Fruit fly (Drosophila melanogaster) whole organism, embryonic: Measurements from ENCODE around the gene Nlg4.

Experiments used
- Atf3 ChIP-seq: fragments of 200-800 bp; sonication (Bioruptor generic); optimal IDR thresholded peaks from 3 replicates; lab custom pipeline; 2016; ENCODE audit warnings: missing biosample characterization, missing genetic modification characterization
- Atf6 ChIP-seq: fragments of 200-800 bp; sonication (Bioruptor generic); IDR thresholded peaks from 2 replicates; pipeline ENCODE4 v1.3.6; 2022; ENCODE audit warnings: missing biosample characterization, missing genetic modification characterization
- B-H1 ChIP-seq: fragments of 200-800 bp; sonication (Bioruptor generic); IDR thresholded peaks from 3 replicates; pipeline ENCODE4 v1.3.6; 2022; ENCODE audit warnings: missing biosample characterization, missing genetic modification characterization
- Blimp-1 ChIP-seq: fragments of 200-800 bp; sonication (Bioruptor generic); optimal IDR thresholded peaks from 3 replicates; lab custom pipeline; 2018; ENCODE audit warnings: missing biosample characterization, missing genetic modification characterization, mild to moderate bottlenecking, moderate library complexity, missing genetic modification reagents
- CG10366 ChIP-seq: fragments of 200-800 bp; sonication (Bioruptor generic); IDR thresholded peaks from 2 replicates; pipeline ENCODE4 v1.3.6; 2022; ENCODE audit warnings: missing biosample characterization, missing genetic modification characterization
- CG10565 ChIP-seq: fragments of 200-800 bp; sonication (Bioruptor generic); optimal IDR thresholded peaks from 3 replicates; lab custom pipeline; 2016; ENCODE audit warnings: missing biosample characterization, mild to moderate bottlenecking, missing genetic modification characterization
- CG15269 ChIP-seq: fragments of 200-800 bp; sonication (Bioruptor generic); optimal IDR thresholded peaks from 2 replicates; lab custom pipeline; 2018; ENCODE audit warnings: missing biosample characterization, mild to moderate bottlenecking, missing genetic modification characterization, moderate library complexity
- CG17829 ChIP-seq: fragments of 200-800 bp; optimal IDR thresholded peaks from 2 replicates; lab custom pipeline; 2019; ENCODE audit warnings: missing biosample characterization, mild to moderate bottlenecking, missing genetic modification characterization, moderate library complexity
- CG1792 ChIP-seq: fragments of 200-800 bp; sonication (Bioruptor generic); optimal IDR thresholded peaks from 2 replicates; lab custom pipeline; 2016; ENCODE audit warnings: missing biosample characterization, missing genetic modification characterization
- CG2712 ChIP-seq: fragments of 200-800 bp; optimal IDR thresholded peaks from 3 replicates; lab custom pipeline; 2019; ENCODE audit warnings: missing biosample characterization, mild to moderate bottlenecking, missing genetic modification characterization, moderate library complexity
- CG33213 ChIP-seq: fragments of 200-800 bp; sonication (Bioruptor generic); optimal IDR thresholded peaks from 3 replicates; lab custom pipeline; 2016; ENCODE audit warnings: missing biosample characterization, missing genetic modification characterization
- CG3407 ChIP-seq: fragments of 200-800 bp; sonication (Bioruptor generic); optimal IDR thresholded peaks from 2 replicates; lab custom pipeline; 2018; ENCODE audit warnings: missing biosample characterization, mild to moderate bottlenecking, missing genetic modification characterization
- CG3838 ChIP-seq: fragments of 200-800 bp; sonication (Bioruptor generic); optimal IDR thresholded peaks from 3 replicates; lab custom pipeline; 2016; ENCODE audit warnings: missing biosample characterization, missing genetic modification characterization
- CG3995 ChIP-seq: fragments of 200-800 bp; sonication (Bioruptor generic); optimal IDR thresholded peaks from 3 replicates; lab custom pipeline; 2016; ENCODE audit warnings: missing biosample characterization, missing genetic modification characterization
- CG4730 ChIP-seq: fragments of 200-800 bp; sonication (Bioruptor generic); IDR thresholded peaks from 2 replicates; pipeline ENCODE4 v1.3.6; 2022; ENCODE audit warnings: missing biosample characterization, missing genetic modification characterization
- CG4820 ChIP-seq: fragments of 200-800 bp; sonication (Bioruptor generic); optimal IDR thresholded peaks from 3 replicates; lab custom pipeline; 2016; ENCODE audit warnings: missing biosample characterization, missing genetic modification characterization
- CG7271 ChIP-seq: fragments of 200-800 bp; sonication (Bioruptor generic); optimal IDR thresholded peaks from 2 replicates; lab custom pipeline; 2018; ENCODE audit warnings: missing biosample characterization, mild to moderate bottlenecking, missing genetic modification characterization, moderate library complexity
- CG7987 ChIP-seq: fragments of 200-800 bp; sonication (Bioruptor generic); optimal IDR thresholded peaks from 2 replicates; lab custom pipeline; 2018; ENCODE audit warnings: missing biosample characterization, mild to moderate bottlenecking, missing genetic modification characterization, moderate library complexity
- Dll ChIP-seq: fragments of 200-800 bp; sonication (Bioruptor generic); IDR thresholded peaks from 4 replicates; pipeline ENCODE4 v1.3.6; 2022; ENCODE audit warnings: missing biosample characterization, missing genetic modification characterization; ENCODE audit not compliant: partially characterized antibody
- Doc2 ChIP-seq: fragments of 200-800 bp; sonication (Bioruptor generic); IDR thresholded peaks from 2 replicates; pipeline ENCODE4 v1.3.6; 2022; ENCODE audit warnings: missing biosample characterization, missing genetic modification characterization
- H15 ChIP-seq: fragments of 200-800 bp; sonication (Bioruptor generic); IDR thresholded peaks from 3 replicates; pipeline ENCODE4 v1.3.6; 2022; ENCODE audit warnings: missing biosample characterization, missing genetic modification characterization
- MBD-R2 ChIP-seq: fragments of 200-800 bp; sonication (Bioruptor generic); IDR thresholded peaks from 2 replicates; pipeline ENCODE4 v1.3.6; 2022; ENCODE audit warnings: missing biosample characterization, missing genetic modification characterization
- Neu2 ChIP-seq: fragments of 200-800 bp; sonication (Bioruptor generic); optimal IDR thresholded peaks from 3 replicates; lab custom pipeline; 2016; ENCODE audit warnings: missing biosample characterization, missing genetic modification characterization, borderline replicate concordance
- Oaz ChIP-seq: fragments of 200-800 bp; sonication (Bioruptor generic); IDR thresholded peaks from 2 replicates; pipeline ENCODE4 v1.3.6; 2022; ENCODE audit warnings: missing biosample characterization, missing genetic modification characterization
- Rx ChIP-seq: fragments of 200-800 bp; sonication (Bioruptor generic); IDR thresholded peaks from 2 replicates; pipeline ENCODE4 v1.3.6; 2022; ENCODE audit warnings: missing biosample characterization, missing genetic modification characterization
- Sox102F ChIP-seq: fragments of 200-800 bp; sonication (Bioruptor generic); optimal IDR thresholded peaks from 2 replicates; lab custom pipeline; 2018; ENCODE audit warnings: missing biosample characterization, mild to moderate bottlenecking, missing genetic modification characterization, moderate library complexity
- Sry-δ ChIP-seq: fragments of 200-800 bp; sonication (Bioruptor generic); optimal IDR thresholded peaks from 2 replicates; lab custom pipeline; 2016; ENCODE audit warnings: missing biosample characterization, missing genetic modification characterization
- abd-A ChIP-seq: fragments of 200-800 bp; sonication (Bioruptor generic); optimal IDR thresholded peaks from 3 replicates; lab custom pipeline; 2019; ENCODE audit warnings: missing biosample characterization, mild to moderate bottlenecking, missing genetic modification characterization, moderate library complexity
- aop ChIP-seq: fragments of 200-800 bp; sonication (Bioruptor generic); IDR thresholded peaks from 2 replicates; pipeline ENCODE4 v1.3.6; 2022; ENCODE audit warnings: missing biosample characterization, missing genetic modification characterization
- ase ChIP-seq: fragments of 200-800 bp; sonication (Bioruptor generic); IDR thresholded peaks from 3 replicates; pipeline ENCODE4 v1.3.6; 2022; ENCODE audit warnings: missing biosample characterization, missing genetic modification characterization
- bowl ChIP-seq: fragments of 200-800 bp; sonication (Bioruptor generic); IDR thresholded peaks from 2 replicates; pipeline ENCODE4 v1.3.6; 2022; ENCODE audit warnings: missing biosample characterization, missing genetic modification characterization
- ci ChIP-seq: fragments of 200-800 bp; sonication (Bioruptor generic); IDR thresholded peaks from 3 replicates; pipeline ENCODE4 v1.3.6; 2022; ENCODE audit warnings: missing biosample characterization, missing genetic modification characterization
- danr ChIP-seq: fragments of 200-800 bp; sonication (Bioruptor generic); IDR thresholded peaks from 2 replicates; pipeline ENCODE4 v1.3.6; 2022; ENCODE audit warnings: missing biosample characterization, missing genetic modification characterization
- dpn ChIP-seq, 2 experiments: fragments of 200-800 bp; sonication (Bioruptor generic); optimal IDR thresholded peaks; 3 replicates each; lab custom pipeline; 2016; ENCODE audit warnings: missing biosample characterization in 2 of 2, missing genetic modification characterization in 2 of 2
- eyg ChIP-seq: fragments of 200-800 bp; sonication (Bioruptor generic); optimal IDR thresholded peaks from 3 replicates; lab custom pipeline; 2016; ENCODE audit warnings: missing biosample characterization, missing genetic modification characterization
- gfzf ChIP-seq: fragments of 200-800 bp; sonication (Bioruptor generic); optimal IDR thresholded peaks from 2 replicates; lab custom pipeline; 2016; ENCODE audit warnings: missing biosample characterization, mild to moderate bottlenecking, missing genetic modification characterization, moderate library complexity
- gro ChIP-seq: fragments of 200-800 bp; sonication (Bioruptor generic); optimal IDR thresholded peaks from 2 replicates; lab custom pipeline; 2016; ENCODE audit warnings: missing biosample characterization, missing genetic modification characterization
- insv ChIP-seq, 2 experiments: fragments of 200-800 bp; sonication (Bioruptor generic); optimal IDR thresholded peaks; 3 replicates each; lab custom pipeline; 2016 to 2018; ENCODE audit warnings: missing biosample characterization in 2 of 2, missing genetic modification characterization in 2 of 2
- lab ChIP-seq: fragments of 200-800 bp; sonication (Bioruptor generic); optimal IDR thresholded peaks from 3 replicates; lab custom pipeline; 2017; ENCODE audit warnings: missing biosample characterization, missing genetic modification characterization, mild to moderate bottlenecking, moderate library complexity, missing genetic modification reagents
- nau ChIP-seq: fragments of 200-800 bp; sonication (Bioruptor generic); optimal IDR thresholded peaks from 3 replicates; lab custom pipeline; 2017; ENCODE audit warnings: missing biosample characterization, mild to moderate bottlenecking, missing genetic modification characterization, missing genetic modification reagents
- onecut ChIP-seq: fragments of 200-800 bp; sonication (Bioruptor generic); IDR thresholded peaks from 2 replicates; pipeline ENCODE4 v1.3.6; 2022; ENCODE audit warnings: missing biosample characterization, missing genetic modification characterization
- shn ChIP-seq: fragments of 200-800 bp; sonication (Bioruptor generic); optimal IDR thresholded peaks from 3 replicates; lab custom pipeline; 2016; ENCODE audit warnings: missing biosample characterization, missing genetic modification characterization
- sna ChIP-seq: fragments of 200-800 bp; sonication (Bioruptor generic); IDR thresholded peaks from 2 replicates; pipeline ENCODE4 v1.3.6; 2022; ENCODE audit warnings: missing biosample characterization, missing genetic modification characterization; ENCODE audit not compliant: partially characterized antibody
- sr ChIP-seq: fragments of 200-800 bp; sonication (Bioruptor generic); IDR thresholded peaks from 3 replicates; pipeline ENCODE4 v1.3.6; 2022; ENCODE audit warnings: missing biosample characterization, missing genetic modification characterization
- tin ChIP-seq: fragments of 200-800 bp; sonication (Bioruptor generic); optimal IDR thresholded peaks from 3 replicates; lab custom pipeline; 2016; ENCODE audit warnings: missing biosample characterization, missing genetic modification characterization
- trem ChIP-seq: fragments of 200-800 bp; optimal IDR thresholded peaks from 3 replicates; lab custom pipeline; 2019; ENCODE audit warnings: missing biosample characterization, mild to moderate bottlenecking, missing genetic modification characterization, moderate library complexity
- tup ChIP-seq: fragments of 200-800 bp; sonication (Bioruptor generic); optimal IDR thresholded peaks from 2 replicates; lab custom pipeline; 2016; ENCODE audit warnings: missing biosample characterization, mild to moderate bottlenecking, missing genetic modification characterization, moderate library complexity
- tx ChIP-seq: fragments of 200-800 bp; sonication (Bioruptor generic); optimal IDR thresholded peaks from 2 replicates; lab custom pipeline; 2016; ENCODE audit warnings: missing biosample characterization, missing genetic modification characterization
- wor ChIP-seq: fragments of 200-800 bp; sonication (Bioruptor generic); IDR thresholded peaks from 2 replicates; pipeline ENCODE4 v1.3.6; 2022; ENCODE audit warnings: missing biosample characterization, missing genetic modification characterization
- zfh2 ChIP-seq: fragments of 200-800 bp; sonication (Bioruptor generic); optimal IDR thresholded peaks from 2 replicates; lab custom pipeline; 2016; ENCODE audit warnings: missing biosample characterization, missing genetic modification characterization

Gene Nlg4

dm6 chr3R:20292030-20292879 lies 87.6 kb downstream of the Nlg4 start (continued):
- no peak for TF ChIP-seq CG7987 (GFP tag; lab: Kevin White, UChicago)
- TF ChIP-seq insv (GFP tag; optimal IDR thresholded peaks at IDR 0.05; lab: Kevin White, UChicago): no peak
- no peak for TF ChIP-seq sna (GFP tag; lab: Robert Waterston, UW)
- no peak for TF ChIP-seq zfh2 (GFP tag; lab: Kevin White, UChicago)
- TF ChIP-seq danr (GFP tag; lab: Robert Waterston, UW): no peak
- TF ChIP-seq Neu2: no peak
- no peak for TF ChIP-seq CG4730 (GFP tag; lab: Robert Waterston, UW)
- TF ChIP-seq Sox102F: no peak
- no peak for TF ChIP-seq Sry-δ (GFP tag; lab: Kevin White, UChicago)
- no peak for TF ChIP-seq CG10565 (GFP tag; lab: Kevin White, UChicago)
- no peak for TF ChIP-seq CG3995
- TF ChIP-seq tx: no peak
- 0 out of 3 replicates have a peak, but pooled peaks have one; percentile 2 for TF ChIP-seq sr
- TF ChIP-seq CG3407 (GFP tag; lab: Kevin White, UChicago): peak; percentile 4
- peak; percentile 51 for TF ChIP-seq Atf3 (GFP tag; lab: Kevin White, UChicago)
- no peak for TF ChIP-seq Blimp-1 (GFP tag; lab: Kevin White, UChicago)
- peak; percentile 44 to 56 for TF ChIP-seq dpn (GFP tag; optimal IDR thresholded peaks at IDR 0.05; lab: Kevin White, UChicago)
- peak; percentile 33 for TF ChIP-seq trem (tag; lab: Kevin White, UChicago)
- TF ChIP-seq abd-A (tag; lab: Kevin White, UChicago): no peak
- TF ChIP-seq MBD-R2 (GFP tag; lab: Robert Waterston, UW): no peak
- no peak for TF ChIP-seq wor (GFP tag; lab: Robert Waterston, UW)
- no peak for TF ChIP-seq Atf6 (GFP tag; lab: Robert Waterston, UW)
- TF ChIP-seq eyg: no peak
- TF ChIP-seq CG3838 (GFP tag; lab: Kevin White, UChicago): no peak
- no peak for TF ChIP-seq CG1792 (GFP tag; lab: Kevin White, UChicago)
- no peak for TF ChIP-seq onecut
- 0 out of 3 replicates have a peak, but pooled peaks have one; percentile 36 for TF ChIP-seq ci (GFP tag; lab: Robert Waterston, UW)
- TF ChIP-seq Rx: no peak
- TF ChIP-seq CG2712 (tag; lab: Kevin White, UChicago): peak; percentile 84
- TF ChIP-seq lab (GFP tag; lab: Kevin White, UChicago): no peak
- peak; percentile 23; the same call in 1 of the 4 replicates for TF ChIP-seq Dll (GFP tag; lab: Robert Waterston, UW)
- TF ChIP-seq shn (GFP tag; lab: Kevin White, UChicago): peak; percentile 45
- TF ChIP-seq CG4820: peak; percentile 75
- TF ChIP-seq tin (GFP tag; lab: Kevin White, UChicago): peak; percentile 64
- TF ChIP-seq B-H1 (GFP tag; lab: Robert Waterston, UW): no peak
- no peak for TF ChIP-seq bowl (GFP tag; lab: Robert Waterston, UW)
- no peak for TF ChIP-seq nau (GFP tag; lab: Kevin White, UChicago)
- TF ChIP-seq gfzf (GFP tag; lab: Kevin White, UChicago): no peak
- TF ChIP-seq Oaz: no peak
- peak; percentile 43 for TF ChIP-seq CG7271 (tag; lab: Kevin White, UChicago)
- TF ChIP-seq tup (GFP tag; lab: Kevin White, UChicago): no peak
- TF ChIP-seq ase (GFP tag; lab: Robert Waterston, UW): peak; percentile 29; the same call in 1 of the 3 replicates
- peak; percentile 77 for TF ChIP-seq CG17829 (tag; lab: Kevin White, UChicago)
- 0 out of 3 replicates have a peak, but pooled peaks have one; percentile 5 for TF ChIP-seq H15 (GFP tag; lab: Robert Waterston, UW)
- TF ChIP-seq gro (GFP tag; lab: Kevin White, UChicago): no peak
- TF ChIP-seq CG15269 (tag; lab: Kevin White, UChicago): no peak
- TF ChIP-seq aop (GFP tag; lab: Robert Waterston, UW): 0 out of 2 replicates have a peak, but pooled peaks have one; percentile 48
- no peak for TF ChIP-seq Doc2
- TF ChIP-seq CG10366 (GFP tag; lab: Robert Waterston, UW): peak; percentile 34
- TF ChIP-seq CG33213 (GFP tag; lab: Kevin White, UChicago): no peak
